Worm (Caenorhabditis elegans): ENCODE measurements around the gene R05G6.3.

- TF ChIP-seq ztf-11 (tag; optimal IDR thresholded peaks at IDR 0.05) (no peak), pag-3 (tag; optimal IDR thresholded peaks at IDR 0.05; ENCODE audit: borderline replicate concordance, insufficient read depth) (no peak), nhr-71 (tag; optimal IDR thresholded peaks at IDR 0.05) (no peak), unc-62 (GFP tag; optimal IDR thresholded peaks at IDR 0.05) (no peak), egl-27 (tag; optimal IDR thresholded peaks at IDR 0.05) (no peak), mep-1 (tag; optimal IDR thresholded peaks at IDR 0.05) (no peak), nhr-237 (tag; optimal IDR thresholded peaks at IDR 0.05) (no peak), nhr-77 (tag; optimal IDR thresholded peaks at IDR 0.05) (no peak)
Measured at ce11 chrIV:7469782-7470413, 46.5 kb upstream of the R05G6.3 start, which contains the start of gene F55G1.7.

Measured in whole organism, L1 larva.